Worm (Caenorhabditis elegans) whole organism, young adult: ENCODE measurements around the gene srh-19.

Source experiments
- C06A6.2 ChIP-seq: fragments of 200-800 bp; sonication (Bioruptor generic); conservative IDR thresholded peaks from 2 replicates; pipeline ENCODE4 v1.3.6; 2022; ENCODE audit warnings: missing genetic modification characterization, missing compliant biosample characterization
- F37B4.10 ChIP-seq: fragments of 200-800 bp; sonication (Bioruptor generic); IDR thresholded peaks from 2 replicates; pipeline ENCODE4 v1.3.6; 2022; ENCODE audit warnings: missing genetic modification characterization, missing compliant biosample characterization
- F55B11.4 ChIP-seq: sonication (generic microtip); optimal IDR thresholded peaks from 2 replicates; lab custom pipeline; 2016; ENCODE audit warnings: missing compliant biosample characterization, missing genetic modification characterization, borderline replicate concordance; ENCODE audit not compliant: insufficient read depth
- T26A5.8 ChIP-seq: sonication (generic microtip); optimal IDR thresholded peaks from 2 replicates; lab custom pipeline; 2016; ENCODE audit warnings: missing genetic modification characterization, missing compliant biosample characterization
- bed-1 ChIP-seq: fragments of 200-800 bp; sonication (Bioruptor generic); IDR thresholded peaks from 2 replicates; pipeline ENCODE4 v1.3.6; 2022; ENCODE audit warnings: missing genetic modification reagents, missing genetic modification characterization, missing compliant biosample characterization
- lsl-1 ChIP-seq: fragments of 200-800 bp; sonication (Bioruptor generic); optimal IDR thresholded peaks from 2 replicates; lab custom pipeline; 2018; ENCODE audit warnings: mild to moderate bottlenecking, missing genetic modification characterization, moderate library complexity, missing compliant biosample characterization

The srh-19 gene

DNA sequence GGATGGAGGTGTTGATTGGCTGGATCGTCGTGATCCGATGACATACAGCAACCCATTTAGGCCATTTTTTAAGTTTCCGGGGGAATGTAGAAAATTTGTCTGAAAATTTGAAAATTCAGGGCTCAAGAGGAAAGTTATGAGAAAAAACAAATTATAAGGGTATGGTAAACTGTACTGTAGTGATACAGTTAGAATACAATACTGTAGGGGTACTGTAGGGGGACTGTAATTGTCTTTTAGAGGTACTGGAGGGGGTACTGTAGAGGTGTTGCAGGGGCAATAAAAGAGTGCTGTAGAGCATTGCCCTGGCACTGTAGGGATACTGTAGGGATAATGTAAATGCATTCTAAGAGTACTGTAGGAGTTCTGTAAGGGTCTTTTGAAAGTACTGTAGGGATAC lies 51.8 kb downstream of the srh-19 start, which contains the start of gene D1005.6:
D1005.6 (minus strand) TSS at position 101 of the 400 bp plus-strand sequence.
- TF ChIP-seq C06A6.2 (GFP tag; lab: Robert Waterston, UW) = no peak
- no peak for TF ChIP-seq bed-1 (GFP tag; lab: Robert Waterston, UW)
- TF ChIP-seq F37B4.10 = no peak
- no peak for TF ChIP-seq F55B11.4 (tag; lab: Kevin White, UChicago)
- no peak for TF ChIP-seq T26A5.8 (tag; lab: Kevin White, UChicago)
- TF ChIP-seq lsl-1 (GFP tag; lab: Kevin White, UChicago) = no peak
